Worm (Caenorhabditis elegans) whole organism, L1 larva: ENCODE measurements around the gene F54B8.4.

Experiments
- C34B4.2 ChIP-seq: sonication (generic microtip); optimal IDR thresholded peaks from 2 replicates; lab custom pipeline; 2017; ENCODE audit warnings: mild to moderate bottlenecking, missing genetic modification characterization, missing compliant biosample characterization
- aly-2 ChIP-seq: fragments of 150-350 bp; optimal IDR thresholded peaks from 2 replicates; lab custom pipeline; 2014; ENCODE audit warnings: missing biosample characterization, missing genetic modification characterization
- ama-1 ChIP-seq: fragments of 150-350 bp; optimal IDR thresholded peaks from 2 replicates; lab custom pipeline; 2014
- ceh-63 ChIP-seq: fragments of 200-800 bp; sonication (Bioruptor generic); optimal IDR thresholded peaks from 2 replicates; lab custom pipeline; 2018; ENCODE audit warnings: mild to moderate bottlenecking, missing genetic modification characterization, missing compliant biosample characterization
- ceh-8 ChIP-seq: fragments of 200-800 bp; sonication (Bioruptor generic); optimal IDR thresholded peaks from 2 replicates; lab custom pipeline; 2018; ENCODE audit warnings: mild to moderate bottlenecking, missing genetic modification characterization, moderate library complexity, missing compliant biosample characterization
- ces-1 ChIP-seq: fragments of 150-350 bp; optimal IDR thresholded peaks from 2 replicates; lab custom pipeline; 2014; ENCODE audit warnings: missing biosample characterization, missing genetic modification reagents, missing genetic modification characterization
- dpl-1 ChIP-seq, 3 experiments: fragments of 150-350 bp in 2 of 3; sonication (generic microtip) in 1 of 3; optimal IDR thresholded peaks; 2 replicates each; lab custom pipeline; 2014 to 2017; ENCODE audit warnings: missing biosample characterization in 3 of 3, missing genetic modification characterization in 3 of 3, missing genetic modification reagents in 3 of 3
- efl-1 ChIP-seq, 4 experiments: fragments of 150-350 bp; optimal IDR thresholded peaks in 3 of 4; peaks in 1 of 4; 1 replicate in 1 of 4; 2 replicates in 3 of 4; lab custom pipeline; 2014; ENCODE audit warnings: missing biosample characterization in 2 of 4, missing genetic modification characterization in 2 of 4, missing genetic modification reagents in 2 of 4
- fkh-4 ChIP-seq: sonication (generic microtip); optimal IDR thresholded peaks from 2 replicates; lab custom pipeline; 2016; ENCODE audit warnings: missing compliant biosample characterization, missing genetic modification characterization, borderline replicate concordance
- fos-1 ChIP-seq: fragments of 150-350 bp; optimal IDR thresholded peaks from 2 replicates; lab custom pipeline; 2014; ENCODE audit warnings: missing biosample characterization, missing genetic modification characterization
- hlh-17 ChIP-seq: fragments of 200-800 bp; sonication (Bioruptor generic); optimal IDR thresholded peaks from 2 replicates; lab custom pipeline; 2018; ENCODE audit warnings: missing genetic modification characterization, mild to moderate bottlenecking, missing compliant biosample characterization, moderate library complexity, borderline replicate concordance
- irx-1 ChIP-seq: sonication (generic microtip); optimal IDR thresholded peaks from 2 replicates; lab custom pipeline; 2016; ENCODE audit warnings: missing genetic modification characterization, missing compliant biosample characterization
- isw-1 ChIP-seq: fragments of 200-800 bp; sonication (Bioruptor generic); IDR thresholded peaks from 2 replicates; pipeline ENCODE4 v1.3.6; 2022; ENCODE audit warnings: missing genetic modification characterization, missing compliant biosample characterization
- lin-15B ChIP-seq: fragments of 150-350 bp; sonication (generic microtip); optimal IDR thresholded peaks from 3 replicates; lab custom pipeline; 2014; ENCODE audit warnings: missing biosample characterization, missing genetic modification characterization
- lin-35 ChIP-seq, 2 experiments: fragments of 150-350 bp; optimal IDR thresholded peaks; 2 replicates each; lab custom pipeline; 2014; ENCODE audit warnings: missing biosample characterization in 2 of 2, missing genetic modification characterization in 2 of 2, missing genetic modification reagents in 2 of 2
- lir-3 ChIP-seq: sonication (generic microtip); optimal IDR thresholded peaks from 2 replicates; lab custom pipeline; 2016; ENCODE audit warnings: mild to moderate bottlenecking, missing genetic modification characterization, moderate library complexity, missing compliant biosample characterization; ENCODE audit not compliant: poor library complexity
- lsy-2 ChIP-seq, 2 experiments: fragments of 150-350 bp; optimal IDR thresholded peaks; 2 replicates each; lab custom pipeline; 2014; ENCODE audit warnings: missing biosample characterization in 2 of 2, missing genetic modification characterization in 2 of 2
- mdl-1 ChIP-seq, 2 experiments: fragments of 150-350 bp; optimal IDR thresholded peaks; 2 replicates each; lab custom pipeline; 2014 to 2017; ENCODE audit warnings: missing biosample characterization in 2 of 2, missing genetic modification characterization in 2 of 2, inconsistent platforms in 1 of 2
- mep-1 ChIP-seq: fragments of 150-350 bp; optimal IDR thresholded peaks from 2 replicates; lab custom pipeline; 2014; ENCODE audit warnings: missing biosample characterization, missing genetic modification characterization
- nhr-11 ChIP-seq: fragments of 150-350 bp; optimal IDR thresholded peaks from 2 replicates; lab custom pipeline; 2014; ENCODE audit warnings: missing biosample characterization, missing genetic modification characterization
- nhr-20 ChIP-seq: sonication (generic microtip); optimal IDR thresholded peaks from 2 replicates; lab custom pipeline; 2016; ENCODE audit warnings: mild to moderate bottlenecking, missing genetic modification characterization, missing compliant biosample characterization
- nhr-47 ChIP-seq: sonication (generic microtip); optimal IDR thresholded peaks from 2 replicates; lab custom pipeline; 2016; ENCODE audit warnings: mild to moderate bottlenecking, missing genetic modification characterization, moderate library complexity, missing compliant biosample characterization
- nhr-71 ChIP-seq: sonication (generic microtip); optimal IDR thresholded peaks from 2 replicates; lab custom pipeline; 2016; ENCODE audit warnings: mild to moderate bottlenecking, missing genetic modification characterization, moderate library complexity, missing compliant biosample characterization
- nhr-76 ChIP-seq: sonication (generic microtip); optimal IDR thresholded peaks from 2 replicates; lab custom pipeline; 2017; ENCODE audit warnings: missing biosample characterization, missing genetic modification characterization
- nhr-77 ChIP-seq: fragments of 150-350 bp; optimal IDR thresholded peaks from 2 replicates; lab custom pipeline; 2014; ENCODE audit warnings: missing biosample characterization, missing genetic modification characterization
- pag-3 ChIP-seq: sonication (generic microtip); optimal IDR thresholded peaks from 2 replicates; lab custom pipeline; 2017; ENCODE audit warnings: missing genetic modification characterization, mild to moderate bottlenecking, missing compliant biosample characterization, antibody characterized with exemption, borderline replicate concordance; ENCODE audit not compliant: insufficient read depth
- pqm-1 ChIP-seq: sonication (generic microtip); optimal IDR thresholded peaks from 3 replicates; lab custom pipeline; 2017; ENCODE audit warnings: missing biosample characterization, missing genetic modification characterization
- skn-1 ChIP-seq: fragments of 150-350 bp; optimal IDR thresholded peaks from 2 replicates; lab custom pipeline; 2014; ENCODE audit warnings: missing biosample characterization, missing genetic modification characterization
- snpc-4 ChIP-seq: fragments of 150-350 bp; optimal IDR thresholded peaks from 2 replicates; lab custom pipeline; 2014; ENCODE audit warnings: missing biosample characterization, missing genetic modification characterization
- snu-23 ChIP-seq: sonication (generic microtip); optimal IDR thresholded peaks from 2 replicates; lab custom pipeline; 2016; ENCODE audit warnings: missing genetic modification characterization, missing compliant biosample characterization
- sup-37 ChIP-seq: fragments of 200-800 bp; sonication (Bioruptor generic); optimal IDR thresholded peaks from 2 replicates; lab custom pipeline; 2018; ENCODE audit warnings: mild to moderate bottlenecking, missing genetic modification characterization, missing compliant biosample characterization
- swsn-7 ChIP-seq: sonication (generic microtip); optimal IDR thresholded peaks from 2 replicates; lab custom pipeline; 2016; ENCODE audit warnings: missing genetic modification characterization, missing compliant biosample characterization
- tbx-2 ChIP-seq: sonication (generic microtip); optimal IDR thresholded peaks from 2 replicates; lab custom pipeline; 2016; ENCODE audit warnings: missing genetic modification characterization, missing compliant biosample characterization
- tlp-1 ChIP-seq: fragments of 150-350 bp; optimal IDR thresholded peaks from 2 replicates; lab custom pipeline; 2014; ENCODE audit warnings: missing biosample characterization, missing genetic modification characterization
- unc-30 ChIP-seq: sonication (generic microtip); optimal IDR thresholded peaks from 2 replicates; lab custom pipeline; 2017; ENCODE audit warnings: missing biosample characterization, missing genetic modification characterization
- unc-86 ChIP-seq: sonication (generic microtip); optimal IDR thresholded peaks from 2 replicates; lab custom pipeline; 2016; ENCODE audit warnings: missing genetic modification characterization, missing compliant biosample characterization
- unc-98 ChIP-seq: fragments of 200-800 bp; sonication (Bioruptor generic); IDR thresholded peaks from 2 replicates; pipeline ENCODE4 v1.3.6; 2022; ENCODE audit warnings: missing genetic modification characterization, missing compliant biosample characterization
- xbp-1 ChIP-seq: sonication (generic microtip); optimal IDR thresholded peaks from 2 replicates; lab custom pipeline; 2016; ENCODE audit warnings: missing genetic modification characterization, missing compliant biosample characterization

F54B8.4 gene

DNA sequence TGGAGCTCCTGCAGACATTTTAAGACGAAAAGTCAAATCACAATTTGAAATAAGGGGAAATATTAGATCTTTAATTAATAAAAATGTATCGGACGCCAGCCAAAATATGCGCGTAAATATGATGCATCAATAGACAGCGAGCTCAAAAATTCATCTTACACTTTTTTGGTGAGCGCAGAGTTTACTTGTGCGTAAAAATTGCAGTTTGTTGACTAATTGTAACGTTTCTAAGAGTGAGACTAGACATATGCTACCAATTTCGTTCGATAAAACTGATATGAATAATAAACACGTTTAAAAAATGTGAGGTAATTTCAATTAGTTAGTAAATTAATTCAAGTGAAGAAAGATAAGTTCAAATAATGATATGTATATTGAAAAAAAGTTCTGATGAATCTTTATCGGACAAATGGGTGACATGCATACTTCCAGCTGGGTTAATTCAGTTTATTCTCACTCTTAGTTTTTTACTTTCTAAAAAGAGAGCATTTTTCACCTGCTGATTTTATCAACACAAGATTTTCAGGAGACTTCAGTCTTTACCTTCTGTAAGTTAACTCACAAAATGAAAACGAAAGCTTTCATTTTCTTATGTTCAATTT is 37.0 kb upstream of the F54B8.4 start, which contains the start of the genes nhr-285 and irld-52:
nhr-285 (minus strand) TSS at position 101 of the 602 bp plus-strand sequence.
irld-52 (plus strand) TSS at position 552 of the 602 bp plus-strand sequence.
- TF ChIP-seq mdl-1 (tag; optimal IDR thresholded peaks at IDR 0.05; lab: Kevin White, UChicago), result no peak
- no peak for TF ChIP-seq unc-30 (tag; lab: Kevin White, UChicago)
- TF ChIP-seq, all 84 proteins: peak for 0

- TF ChIP-seq lin-35 (GFP tag; optimal IDR thresholded peaks at IDR 0.05; lab: Kevin White, UChicago) (no peak), fos-1 (tag; lab: Kevin White, UChicago) (no peak), efl-1 (optimal IDR thresholded peaks at IDR 0.05; lab: Kevin White, UChicago) (no peak), efl-1 (GFP tag; optimal IDR thresholded peaks at IDR 0.05 in 1 of 2; lab: Kevin White, UChicago) (no peak), nhr-20 (tag; lab: Kevin White, UChicago) (no peak), nhr-77 (tag; lab: Kevin White, UChicago) (no peak), dpl-1 (GFP tag; optimal IDR thresholded peaks at IDR 0.05; lab: Kevin White, UChicago) (no peak), ama-1 (lab: Kevin White, UChicago) (no peak), snpc-4 (tag; lab: Kevin White, UChicago) (no peak), unc-98 (no peak), lir-3 (tag; lab: Kevin White, UChicago) (no peak), aly-2 (no peak), pqm-1 (tag; lab: Kevin White, UChicago) (no peak), tlp-1 (tag; lab: Kevin White, UChicago) (no peak), nhr-76 (tag; lab: Kevin White, UChicago) (no peak), lin-15B (tag; lab: Kevin White, UChicago) (no peak), unc-86 (tag; lab: Kevin White, UChicago) (no peak), C34B4.2 (no peak)
Observed at ce11 chrV:15781086-15781485, 35.1 kb upstream of the F54B8.4 start, which contains the start of gene T26E4.2. T26E4.2 (plus strand) TSS chrV:15781386.

DNA sequence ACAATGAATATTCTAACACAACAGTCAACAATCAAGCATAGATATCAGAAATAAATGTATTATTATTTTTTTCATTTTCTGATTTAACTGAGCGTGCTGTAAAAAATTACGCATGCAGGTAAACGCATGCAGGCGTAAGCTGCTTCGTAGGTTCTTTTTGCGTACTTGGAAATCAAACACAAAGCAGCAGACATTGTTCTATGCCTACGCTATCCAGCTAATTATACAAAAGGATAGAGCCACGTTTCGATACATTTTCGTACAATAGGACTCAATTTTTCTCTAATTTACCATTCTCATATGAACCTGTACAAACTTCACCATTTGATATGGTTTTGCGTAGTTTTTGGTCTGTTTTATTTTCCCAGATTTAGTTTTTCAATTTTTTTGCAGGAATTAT is 33.7 kb upstream of the F54B8.4 start, which contains the start of gene T26E4.3:
T26E4.3 (plus strand) TSS at position 301 of the 400 bp plus-strand sequence.
- TF ChIP-seq nhr-71 (tag; lab: Kevin White, UChicago), result no peak
- no peak for TF ChIP-seq snu-23 (GFP tag; lab: Kevin White, UChicago)
- no peak for TF ChIP-seq ceh-63
- TF ChIP-seq nhr-47 (tag; lab: Kevin White, UChicago), result no peak
- no peak for TF ChIP-seq unc-30 (tag; lab: Kevin White, UChicago)
- no peak for TF ChIP-seq irx-1 (tag; lab: Kevin White, UChicago)
- no peak for TF ChIP-seq tbx-2 (tag; lab: Kevin White, UChicago)
- TF ChIP-seq ceh-8, result no peak
- TF ChIP-seq, all 84 proteins: peak for 0

- TF ChIP-seq nhr-11 (no peak), lsy-2 (tag; optimal IDR thresholded peaks at IDR 0.05; lab: Kevin White, UChicago) (no peak), ces-1 (GFP tag; lab: Kevin White, UChicago) (no peak), hlh-17 (no peak), mep-1 (no peak), fos-1 (tag; lab: Kevin White, UChicago) (no peak)
- TF ChIP-seq, all 84 proteins: peak for 0
Observed at ce11 chrV:15792409-15792808, 23.8 kb upstream of the F54B8.4 start, which contains the start of gene T26E4.4. T26E4.4 (minus strand) TSS chrV:15792509.

- TF ChIP-seq isw-1 (GFP tag; lab: Robert Waterston, UW) (no peak), fkh-4 (no peak), lin-15B (tag; lab: Kevin White, UChicago) (no peak), unc-30 (tag; lab: Kevin White, UChicago) (no peak), nhr-47 (tag; lab: Kevin White, UChicago) (no peak), ama-1 (lab: Kevin White, UChicago) (no peak), nhr-77 (tag; lab: Kevin White, UChicago) (no peak), sup-37 (no peak), swsn-7 (no peak), skn-1 (tag; lab: Kevin White, UChicago) (no peak), nhr-11 (no peak), pag-3 (tag; lab: Kevin White, UChicago) (no peak), snu-23 (GFP tag; lab: Kevin White, UChicago) (no peak), xbp-1 (tag; lab: Kevin White, UChicago) (no peak), ces-1 (GFP tag; lab: Kevin White, UChicago) (no peak)
Observed at ce11 chrV:15793270-15793669, 22.9 kb upstream of the F54B8.4 start, which contains the start of gene T26E4.7. T26E4.7 (plus strand) TSS chrV:15793570.
